Fruit fly (Drosophila melanogaster): ENCODE measurements around the gene Proc.
A peak's percentile ranks its signal among the peaks of the same experiment; 100 is the strongest.

The Proc gene

DNA sequence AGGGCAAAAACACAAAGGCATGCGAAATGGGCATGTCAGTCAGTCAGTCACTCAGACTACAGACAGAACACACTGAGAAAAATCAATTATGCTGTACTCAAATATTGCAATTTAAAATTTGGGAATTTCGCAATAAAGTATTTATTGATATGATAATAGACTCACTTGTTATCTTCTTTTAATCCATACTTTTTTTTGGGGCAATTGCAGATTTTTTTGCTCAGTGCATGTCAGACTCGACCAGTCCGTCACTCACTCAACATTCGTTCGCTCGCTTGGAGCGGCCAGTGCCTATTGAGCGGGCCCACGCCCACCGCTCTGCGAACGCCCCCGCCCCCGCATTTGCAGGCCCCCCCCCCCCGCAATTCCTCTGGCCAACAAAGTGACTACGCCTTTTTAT, 45.1 kb upstream of the Proc start (continued):
- TF ChIP-seq CG32767 (GFP tag; IDR thresholded peaks at IDR 0.05) (peak; percentile 54; the same call in 1 of the 2 replicates), lola (GFP tag; optimal IDR thresholded peaks at IDR 0.05) (no peak), CG18764 (GFP tag; optimal IDR thresholded peaks at IDR 0.05) (no peak), CG1529 (GFP tag; optimal IDR thresholded peaks at IDR 0.05) (peak; percentile 41), zfh1 (GFP tag; IDR thresholded peaks at IDR 0.05) (peak; percentile 79), CG31365 (tag; optimal IDR thresholded peaks at IDR 0.05) (no peak), CG17568 (GFP tag; optimal IDR thresholded peaks at IDR 0.05) (peak; percentile 34), CG4328 (GFP tag; optimal IDR thresholded peaks at IDR 0.05) (no peak), zf30C (GFP tag; optimal IDR thresholded peaks at IDR 0.05) (no peak), CG11093 (GFP tag; IDR thresholded peaks at IDR 0.05) (peak; percentile 46; the same call in 1 of the 3 replicates), Vsx1 (GFP tag; optimal IDR thresholded peaks at IDR 0.05) (peak; percentile 40), CG11504 (tag; optimal IDR thresholded peaks at IDR 0.05) (peak; percentile 72), cad (GFP tag; optimal IDR thresholded peaks at IDR 0.05) (no peak), gsb (GFP tag; IDR thresholded peaks at IDR 0.05) (no peak), CG14667 (GFP tag; IDR thresholded peaks at IDR 0.05) (no peak; the same call in none of the 2 replicates), kay (GFP tag; optimal IDR thresholded peaks at IDR 0.05) (no peak), wor (GFP tag; IDR thresholded peaks at IDR 0.05) (peak; percentile 77), Kr (GFP tag; optimal IDR thresholded peaks at IDR 0.05) (no peak), p53 (GFP tag; optimal IDR thresholded peaks at IDR 0.05) (no peak), CG11696 (GFP tag; IDR thresholded peaks at IDR 0.05) (peak; percentile 36; the same call in 1 of the 2 replicates), insv (GFP tag; optimal IDR thresholded peaks at IDR 0.05) (no peak), dmrt99B (tag; optimal IDR thresholded peaks at IDR 0.05) (peak; percentile 76), ATbp (GFP tag; optimal IDR thresholded peaks at IDR 0.05) (peak; percentile 62), HLH3B (GFP tag; IDR thresholded peaks at IDR 0.05) (peak; percentile 86), Meics (GFP tag; optimal IDR thresholded peaks at IDR 0.05) (peak; percentile 27), CG6683 (GFP tag; optimal IDR thresholded peaks at IDR 0.05) (no peak), Scr (GFP tag; IDR thresholded peaks at IDR 0.05; ENCODE audit: partially characterized antibody) (no peak), crc (GFP tag; optimal IDR thresholded peaks at IDR 0.05) (peak; percentile 21), ranshi (GFP tag; IDR thresholded peaks at IDR 0.05) (peak; percentile 68), fd3F (GFP tag; optimal IDR thresholded peaks at IDR 0.05) (peak; percentile 72), CG15073 (GFP tag; optimal IDR thresholded peaks at IDR 0.05) (no peak), Ets97D (GFP tag; optimal IDR thresholded peaks at IDR 0.05) (no peak), MESR4 (GFP tag; optimal IDR thresholded peaks at IDR 0.05) (no peak), CG12219 (GFP tag; optimal IDR thresholded peaks at IDR 0.05) (peak; percentile 68), unc-4 (GFP tag; IDR thresholded peaks at IDR 0.05; ENCODE audit: partially characterized antibody) (no peak), croc (GFP tag; conservative IDR thresholded peaks at IDR 0.05) (no peak; the same call in 2 of the 3 replicates), CG16813 (GFP tag; IDR thresholded peaks at IDR 0.05; ENCODE audit: partially characterized antibody) (no peak), CG8359 (GFP tag; optimal IDR thresholded peaks at IDR 0.05; ENCODE audit: borderline replicate concordance) (no peak), amos (GFP tag; IDR thresholded peaks at IDR 0.05; ENCODE audit: partially characterized antibody) (no peak), tap (tag; optimal IDR thresholded peaks at IDR 0.05) (no peak), oc (tag; optimal IDR thresholded peaks at IDR 0.05) (peak; percentile 37), CG18011 (GFP tag; optimal IDR thresholded peaks at IDR 0.05) (peak; percentile 36), CG2116 (GFP tag; optimal IDR thresholded peaks at IDR 0.05) (peak; percentile 25), CG4707 (GFP tag; optimal IDR thresholded peaks at IDR 0.05) (no peak), CG17359 (tag; optimal IDR thresholded peaks at IDR 0.05) (peak; percentile 39), inv (GFP tag; IDR thresholded peaks at IDR 0.05; ENCODE audit: partially characterized antibody) (no peak), CG10979 (tag; optimal IDR thresholded peaks at IDR 0.05) (peak; percentile 48), YL-1 (GFP tag; optimal IDR thresholded peaks at IDR 0.05) (no peak), kni (GFP tag; optimal IDR thresholded peaks at IDR 0.05) (no peak), CG6689 (GFP tag; IDR thresholded peaks at IDR 0.05) (peak; percentile 61; the same call in 1 of the 2 replicates)

Data from whole organism, embryonic.